Worm (Caenorhabditis elegans): ENCODE results near the gene W04G3.11.

Gene W04G3.11

DNA sequence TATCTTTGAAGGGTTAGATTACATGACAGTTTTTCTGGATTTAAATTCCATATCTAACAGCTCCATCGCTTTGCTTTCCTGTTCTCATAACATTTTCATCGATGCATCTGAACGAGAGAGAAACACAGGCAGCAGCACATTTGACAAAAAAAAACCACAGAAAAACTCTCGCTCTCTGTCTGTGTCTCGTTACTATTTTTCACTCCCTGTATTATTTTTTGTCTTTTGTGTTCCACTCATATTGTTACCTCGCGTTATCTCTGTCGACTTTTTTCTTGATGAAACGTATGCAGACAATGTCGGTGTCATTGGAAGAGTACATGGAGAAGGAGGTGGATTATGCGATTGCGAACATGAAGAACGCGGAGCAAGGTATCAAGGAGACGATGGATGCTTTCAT, at the start of gene W04G3.11:
Gene W04G3.11, plus strand, starts transcription at position 244 of the 400 bp plus-strand sequence.
- TF ChIP-seq tbx-11 (GFP tag; IDR thresholded peaks at IDR 0.05) (no peak), ceh-36 (tag; optimal IDR thresholded peaks at IDR 0.05) (no peak), tra-4 (tag; optimal IDR thresholded peaks at IDR 0.05) (no peak), hmg-4 (GFP tag; optimal IDR thresholded peaks at IDR 0.05) (no peak), sea-1 (GFP tag; conservative IDR thresholded peaks at IDR 0.05) (no peak), scrt-1 (GFP tag; IDR thresholded peaks at IDR 0.05) (no peak), ets-7 (tag; optimal IDR thresholded peaks at IDR 0.05) (no peak), flt-1 (GFP tag; IDR thresholded peaks at IDR 0.05) (no peak), hmbx-1 (tag; optimal IDR thresholded peaks at IDR 0.05) (no peak), F13C5.2 (tag; optimal IDR thresholded peaks at IDR 0.05) (no peak), pes-1 (GFP tag; IDR thresholded peaks at IDR 0.05) (no peak), ama-1 (optimal IDR thresholded peaks at IDR 0.05) (no peak), ceh-13 (GFP tag; optimal IDR thresholded peaks at IDR 0.05) (no peak), aly-1 (tag; optimal IDR thresholded peaks at IDR 0.05) (no peak)

- no peak for TF ChIP-seq ama-1 (optimal IDR thresholded peaks at IDR 0.05)
- no peak for TF ChIP-seq tra-4 (tag; optimal IDR thresholded peaks at IDR 0.05)
- TF ChIP-seq hmg-4 (GFP tag; optimal IDR thresholded peaks at IDR 0.05) = no peak
- no peak for TF ChIP-seq sea-1 (GFP tag; conservative IDR thresholded peaks at IDR 0.05)
These were observed 46.2 kb upstream of the W04G3.11 start, which contains the start of gene C09F12.3 for ce11 chrX:11042777-11043176. Gene C09F12.3, minus strand, starts transcription at chrX:11042877.

DNA sequence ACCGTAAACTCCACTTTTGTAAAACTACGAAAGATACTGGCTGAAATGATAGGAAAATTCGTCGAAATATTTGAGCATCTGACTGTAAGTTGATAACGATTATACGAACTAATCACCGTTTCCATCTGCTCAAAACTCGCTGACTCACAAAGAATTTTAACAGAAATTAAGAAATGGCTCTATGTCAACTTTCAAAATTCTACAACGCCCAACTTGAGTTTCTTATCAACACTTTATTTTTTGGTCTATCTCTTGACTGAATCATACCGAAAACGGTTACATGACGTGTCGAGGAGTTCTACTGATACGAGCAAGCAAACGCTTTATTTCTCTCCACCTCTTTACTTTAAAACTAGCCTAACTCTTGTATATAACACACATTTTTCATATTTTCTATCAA, 41.8 kb upstream of the W04G3.11 start, which contains the start of gene clc-1:
Gene clc-1, plus strand, starts transcription at position 264 of the 400 bp plus-strand sequence.
- no peak for TF ChIP-seq ceh-36 (tag; optimal IDR thresholded peaks at IDR 0.05)
- TF ChIP-seq sea-1 (GFP tag; conservative IDR thresholded peaks at IDR 0.05) = no peak

DNA sequence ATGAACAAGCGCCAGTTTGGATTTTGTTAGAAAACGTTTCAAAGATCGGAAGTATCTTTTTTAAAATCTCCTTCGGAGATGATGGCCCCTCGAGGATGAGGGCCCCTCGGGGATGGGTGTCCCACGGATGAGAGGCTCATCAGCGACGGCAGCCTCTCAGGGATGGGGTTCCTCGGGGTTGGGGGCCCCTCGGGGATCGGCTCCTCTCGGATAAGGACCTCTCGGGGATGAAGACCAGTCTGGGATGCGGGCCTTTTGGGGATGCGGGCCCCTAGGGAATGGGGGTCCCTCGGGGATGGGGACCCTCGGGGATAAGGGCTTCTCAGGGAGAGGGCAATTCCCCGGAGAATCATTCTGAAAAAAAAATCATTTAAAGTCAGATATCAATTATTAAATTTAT, 38.7 kb upstream of the W04G3.11 start:
- TF ChIP-seq hmbx-1 (tag; optimal IDR thresholded peaks at IDR 0.05) = no peak
- no peak for TF ChIP-seq sea-1 (GFP tag; conservative IDR thresholded peaks at IDR 0.05)
- TF ChIP-seq ceh-36 (tag; optimal IDR thresholded peaks at IDR 0.05) = no peak
- TF ChIP-seq F13C5.2 (tag; optimal IDR thresholded peaks at IDR 0.05) = no peak
- no peak for TF ChIP-seq flt-1 (GFP tag; IDR thresholded peaks at IDR 0.05)

DNA sequence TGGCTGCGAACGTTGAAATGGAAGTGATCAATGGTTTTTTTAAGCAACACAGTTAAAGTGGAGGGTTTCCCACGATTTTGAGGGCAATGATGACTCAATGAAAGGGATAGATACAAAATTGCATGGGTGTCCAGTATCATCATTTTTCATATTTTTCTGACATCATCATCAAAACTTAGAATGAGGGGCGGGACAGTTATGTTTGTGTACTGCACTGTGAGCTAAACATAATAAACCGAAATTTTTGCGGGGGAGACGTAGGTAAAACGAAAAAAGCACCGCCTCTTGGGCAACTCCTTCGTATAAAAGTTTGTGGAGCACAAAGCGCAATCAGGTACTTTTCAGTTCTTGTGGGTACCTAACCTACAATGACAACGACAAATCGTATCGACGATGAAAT, 35.4 kb upstream of the W04G3.11 start, which contains the start of gene C09F12.2:
Gene C09F12.2, plus strand, starts transcription at position 301 of the 400 bp plus-strand sequence.
- no peak for TF ChIP-seq ceh-36 (tag; optimal IDR thresholded peaks at IDR 0.05)
- TF ChIP-seq hnd-1 (tag; optimal IDR thresholded peaks at IDR 0.05) = no peak
- no peak for TF ChIP-seq flt-1 (GFP tag; IDR thresholded peaks at IDR 0.05)
- TF ChIP-seq ama-1 (optimal IDR thresholded peaks at IDR 0.05) = no peak
- no peak for TF ChIP-seq F13C5.2 (tag; optimal IDR thresholded peaks at IDR 0.05)
- TF ChIP-seq hmg-4 (GFP tag; optimal IDR thresholded peaks at IDR 0.05) = no peak
- no peak for TF ChIP-seq ets-7 (tag; optimal IDR thresholded peaks at IDR 0.05)
- no peak for TF ChIP-seq sea-1 (GFP tag; conservative IDR thresholded peaks at IDR 0.05)
- TF ChIP-seq hmbx-1 (tag; optimal IDR thresholded peaks at IDR 0.05) = no peak
- TF ChIP-seq scrt-1 (GFP tag; IDR thresholded peaks at IDR 0.05) = no peak
- TF ChIP-seq tra-4 (tag; optimal IDR thresholded peaks at IDR 0.05) = no peak
- TF ChIP-seq aly-1 (tag; optimal IDR thresholded peaks at IDR 0.05) = no peak
- no peak for TF ChIP-seq ceh-13 (GFP tag; optimal IDR thresholded peaks at IDR 0.05)
- no peak for TF ChIP-seq tbx-11 (GFP tag; IDR thresholded peaks at IDR 0.05)
- TF ChIP-seq B0310.2 (tag; optimal IDR thresholded peaks at IDR 0.05) = no peak
- TF ChIP-seq tbx-37 (GFP tag; conservative IDR thresholded peaks at IDR 0.05) = no peak
- TF ChIP-seq pes-1 (GFP tag; IDR thresholded peaks at IDR 0.05) = no peak

DNA sequence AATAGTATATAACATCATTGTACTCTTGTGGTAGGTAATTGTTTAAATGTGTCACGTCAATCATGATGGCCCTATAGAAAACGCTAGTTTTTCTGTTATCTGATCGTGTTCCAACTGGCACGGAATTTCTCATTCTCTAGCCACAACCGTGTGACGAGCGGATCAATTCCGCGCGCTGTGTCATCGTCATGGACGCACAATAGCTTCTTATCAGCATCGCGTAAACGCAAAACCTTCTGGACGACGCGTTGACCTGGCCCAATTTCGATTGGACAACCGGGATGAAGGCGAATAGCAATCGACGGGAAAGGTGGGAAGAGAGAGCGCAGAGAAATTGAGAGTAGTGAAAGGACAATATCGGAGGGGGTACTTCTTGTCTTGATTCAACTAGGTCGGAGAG, 32.0 kb upstream of the W04G3.11 start, which contains the start of gene lpr-3:
Gene lpr-3, plus strand, starts transcription at position 374 of the 400 bp plus-strand sequence.
- TF ChIP-seq hmg-4 (GFP tag; optimal IDR thresholded peaks at IDR 0.05) (peak; percentile 34), ceh-13 (GFP tag; optimal IDR thresholded peaks at IDR 0.05) (no peak), sea-1 (GFP tag; conservative IDR thresholded peaks at IDR 0.05) (0 out of 2 replicates have a peak, but pooled peaks have one; percentile 21), ceh-36 (tag; optimal IDR thresholded peaks at IDR 0.05) (no peak)

DNA sequence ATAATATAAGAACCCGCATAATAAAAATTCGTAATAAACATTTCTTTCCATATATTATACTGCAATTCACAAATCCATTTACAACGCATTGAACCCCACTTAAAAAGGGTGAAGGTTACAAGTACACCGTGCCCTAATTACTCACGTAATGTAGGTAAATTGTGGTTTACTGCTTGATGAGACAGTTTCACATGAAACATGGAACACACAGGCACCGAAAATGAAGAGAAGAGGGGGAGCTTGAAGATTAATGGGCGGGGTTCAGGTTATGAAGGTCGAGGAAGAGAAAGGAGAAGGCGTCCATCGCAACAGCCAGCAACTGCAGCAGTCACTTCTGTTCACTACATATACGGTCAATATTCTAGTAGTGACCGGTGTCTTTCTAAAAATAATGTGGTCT, 29.3 kb upstream of the W04G3.11 start, which contains the start of gene lpr-6:
Gene lpr-6, plus strand, starts transcription at position 251 of the 400 bp plus-strand sequence.
- TF ChIP-seq B0310.2 (tag; optimal IDR thresholded peaks at IDR 0.05) (no peak), ets-7 (tag; optimal IDR thresholded peaks at IDR 0.05) (no peak), scrt-1 (GFP tag; IDR thresholded peaks at IDR 0.05) (no peak), ceh-13 (GFP tag; optimal IDR thresholded peaks at IDR 0.05) (no peak), ama-1 (optimal IDR thresholded peaks at IDR 0.05) (no peak), hnd-1 (tag; optimal IDR thresholded peaks at IDR 0.05) (no peak), flt-1 (GFP tag; IDR thresholded peaks at IDR 0.05) (no peak), pes-1 (GFP tag; IDR thresholded peaks at IDR 0.05) (no peak), sea-1 (GFP tag; conservative IDR thresholded peaks at IDR 0.05) (no peak), hmg-4 (GFP tag; optimal IDR thresholded peaks at IDR 0.05) (no peak), hmbx-1 (tag; optimal IDR thresholded peaks at IDR 0.05) (no peak), aly-1 (tag; optimal IDR thresholded peaks at IDR 0.05) (no peak), tbx-11 (GFP tag; IDR thresholded peaks at IDR 0.05) (no peak), tra-4 (tag; optimal IDR thresholded peaks at IDR 0.05) (no peak), tbx-37 (GFP tag; conservative IDR thresholded peaks at IDR 0.05) (no peak), F13C5.2 (tag; optimal IDR thresholded peaks at IDR 0.05) (no peak), ceh-36 (tag; optimal IDR thresholded peaks at IDR 0.05) (no peak)

ce11 chrX:11060940-11061339, 28.1 kb upstream of the W04G3.11 start:
- TF ChIP-seq tbx-11 (GFP tag; IDR thresholded peaks at IDR 0.05) = no peak
- TF ChIP-seq F13C5.2 (tag; optimal IDR thresholded peaks at IDR 0.05) = no peak
- TF ChIP-seq ceh-13 (GFP tag; optimal IDR thresholded peaks at IDR 0.05) = no peak
- no peak for TF ChIP-seq aly-1 (tag; optimal IDR thresholded peaks at IDR 0.05)
- no peak for TF ChIP-seq hnd-1 (tag; optimal IDR thresholded peaks at IDR 0.05)
- no peak for TF ChIP-seq tra-4 (tag; optimal IDR thresholded peaks at IDR 0.05)
- no peak for TF ChIP-seq pes-1 (GFP tag; IDR thresholded peaks at IDR 0.05)
- no peak for TF ChIP-seq hmg-4 (GFP tag; optimal IDR thresholded peaks at IDR 0.05)
- TF ChIP-seq flt-1 (GFP tag; IDR thresholded peaks at IDR 0.05) = no peak
- TF ChIP-seq B0310.2 (tag; optimal IDR thresholded peaks at IDR 0.05) = no peak

Data from whole organism, early embryonic.